Worm (Caenorhabditis elegans) whole organism, early embryonic: ENCODE results near the gene srh-134.
"Not testable (repeated sequence)": the region's sequence is repeated elsewhere in the genome, so short reads cannot be mapped to it uniquely, and the experiment has no call there.

Source experiments
- B0310.2 ChIP-seq: sonication (generic microtip); optimal IDR thresholded peaks from 2 replicates; lab custom pipeline; 2016; ENCODE audit warnings: mild to moderate bottlenecking, missing genetic modification characterization, missing compliant biosample characterization
- F13C5.2 ChIP-seq: sonication (generic microtip); optimal IDR thresholded peaks from 2 replicates; lab custom pipeline; 2017; ENCODE audit warnings: mild to moderate bottlenecking, missing genetic modification characterization, inconsistent platforms, missing compliant biosample characterization
- aly-1 ChIP-seq: sonication (generic microtip); optimal IDR thresholded peaks from 2 replicates; lab custom pipeline; 2016; ENCODE audit warnings: missing genetic modification characterization, missing compliant biosample characterization
- ama-1 ChIP-seq: fragments of 150-350 bp; optimal IDR thresholded peaks from 2 replicates; lab custom pipeline; 2014
- ceh-13 ChIP-seq: fragments of 200-800 bp; sonication (Bioruptor generic); optimal IDR thresholded peaks from 2 replicates; lab custom pipeline; 2018; ENCODE audit warnings: mild to moderate bottlenecking, missing genetic modification characterization, missing compliant biosample characterization
- ceh-36 ChIP-seq: sonication (generic microtip); optimal IDR thresholded peaks from 2 replicates; lab custom pipeline; 2016; ENCODE audit warnings: missing genetic modification characterization, inconsistent platforms, missing compliant biosample characterization
- ets-7 ChIP-seq: sonication (generic microtip); optimal IDR thresholded peaks from 2 replicates; lab custom pipeline; 2016; ENCODE audit warnings: missing genotype, missing genetic modification characterization, missing compliant biosample characterization
- flt-1 ChIP-seq: fragments of 200-800 bp; sonication (Bioruptor generic); IDR thresholded peaks from 2 replicates; pipeline ENCODE4 v1.3.6; 2022; ENCODE audit warnings: missing genetic modification characterization, missing compliant biosample characterization
- hmbx-1 ChIP-seq: sonication (generic microtip); optimal IDR thresholded peaks from 2 replicates; lab custom pipeline; 2016; ENCODE audit warnings: mild to moderate bottlenecking, missing genetic modification characterization, missing compliant biosample characterization
- hmg-4 ChIP-seq: fragments of 200-800 bp; sonication (Bioruptor generic); optimal IDR thresholded peaks from 2 replicates; lab custom pipeline; 2018; ENCODE audit warnings: mild to moderate bottlenecking, missing genetic modification characterization, missing compliant biosample characterization
- hnd-1 ChIP-seq: sonication (generic microtip); optimal IDR thresholded peaks from 2 replicates; lab custom pipeline; 2016; ENCODE audit warnings: missing genetic modification characterization, missing compliant biosample characterization
- pes-1 ChIP-seq: fragments of 200-800 bp; sonication (Bioruptor generic); IDR thresholded peaks from 2 replicates; pipeline ENCODE4 v1.3.6; 2022; ENCODE audit warnings: missing genetic modification reagents, missing genetic modification characterization, missing compliant biosample characterization
- scrt-1 ChIP-seq: fragments of 200-800 bp; sonication (Bioruptor generic); IDR thresholded peaks from 2 replicates; pipeline ENCODE4 v1.3.6; 2022; ENCODE audit warnings: missing genetic modification characterization, missing compliant biosample characterization
- sea-1 ChIP-seq: fragments of 200-800 bp; sonication (Bioruptor generic); conservative IDR thresholded peaks from 2 replicates; pipeline ENCODE4 v1.3.6; 2022; ENCODE audit warnings: missing genetic modification characterization, missing compliant biosample characterization
- tbx-11 ChIP-seq: fragments of 200-800 bp; sonication (Bioruptor generic); IDR thresholded peaks from 2 replicates; pipeline ENCODE4 v1.3.6; 2022; ENCODE audit warnings: missing genetic modification characterization, missing compliant biosample characterization
- tbx-37 ChIP-seq: fragments of 200-800 bp; sonication (Bioruptor generic); conservative IDR thresholded peaks from 2 replicates; pipeline ENCODE4 v1.3.6; 2022; ENCODE audit warnings: missing genetic modification reagents, missing genetic modification characterization, missing compliant biosample characterization
- tra-4 ChIP-seq: sonication (generic microtip); optimal IDR thresholded peaks from 2 replicates; lab custom pipeline; 2017; ENCODE audit warnings: missing genetic modification characterization, missing compliant biosample characterization

srh-134 gene

ce11 chrV:18017226-18017625 lies at the start of gene srh-134:
Gene srh-134, minus strand, starts transcription at chrV:18017326.
- TF ChIP-seq hnd-1 (tag; lab: Kevin White, UChicago) (no peak), ceh-13 (no peak), tra-4 (tag; lab: Kevin White, UChicago) (no peak), tbx-11 (GFP tag; lab: Robert Waterston, UW) (no peak), flt-1 (no peak), tbx-37 (GFP tag; lab: Robert Waterston, UW) (no peak), sea-1 (GFP tag; lab: Robert Waterston, UW) (no peak), scrt-1 (no peak), ets-7 (no peak), ceh-36 (no peak), B0310.2 (tag; lab: Kevin White, UChicago) (no peak), hmg-4 (GFP tag; lab: Kevin White, UChicago) (no peak), ama-1 (lab: Kevin White, UChicago) (no peak), aly-1 (tag; lab: Kevin White, UChicago) (no peak)

- TF ChIP-seq hnd-1 (tag; lab: Kevin White, UChicago) (no peak), ceh-13 (no peak), hmbx-1 (tag; lab: Kevin White, UChicago) (no peak), sea-1 (GFP tag; lab: Robert Waterston, UW) (no peak), pes-1 (GFP tag; lab: Robert Waterston, UW) (no peak), tra-4 (tag; lab: Kevin White, UChicago) (no peak), ets-7 (no peak), tbx-11 (GFP tag; lab: Robert Waterston, UW) (no peak)
Observed at ce11 chrV:18066257-18066783, 49.2 kb upstream of the srh-134 start, which contains the start of gene Y59A8B.8. Gene Y59A8B.8, minus strand, starts transcription at chrV:18066307.

ce11 chrV:18055297-18056019 lies 38.3 kb upstream of the srh-134 start, which contains the start of the genes Y59A8B.25 and ebp-3:
Gene Y59A8B.25, minus strand, starts transcription at chrV:18055397.
Gene ebp-3, plus strand, starts transcription at chrV:18055969.
- not testable (repeated sequence) for TF ChIP-seq aly-1 (tag; lab: Kevin White, UChicago); ets-7; hnd-1 (tag; lab: Kevin White, UChicago)

ce11 chrV:18043271-18043670 lies 26.1 kb upstream of the srh-134 start, which contains the start of gene ebp-1:
Gene ebp-1, plus strand, starts transcription at chrV:18043571.
- no peak for TF ChIP-seq scrt-1

ce11 chrV:18022179-18022578 lies 5.1 kb upstream of the srh-134 start, which contains the start of gene prp-6:
Gene prp-6, plus strand, starts transcription at chrV:18022479.
- no peak for TF ChIP-seq tbx-37 (GFP tag; lab: Robert Waterston, UW)
- TF ChIP-seq hmg-4 (GFP tag; lab: Kevin White, UChicago): no peak
- TF ChIP-seq ceh-36: no peak
- TF ChIP-seq tbx-11 (GFP tag; lab: Robert Waterston, UW): no peak

ce11 chrV:18021464-18021863 lies 4.3 kb upstream of the srh-134 start:
- no peak for TF ChIP-seq sea-1 (GFP tag; lab: Robert Waterston, UW)
- TF ChIP-seq ama-1 (lab: Kevin White, UChicago): no peak
- TF ChIP-seq tbx-11 (GFP tag; lab: Robert Waterston, UW): no peak

- no peak for TF ChIP-seq B0310.2 (tag; lab: Kevin White, UChicago)
Observed at ce11 chrV:18014116-18014515, 3.0 kb downstream of the srh-134 start, which contains the start of gene srh-133. Gene srh-133, minus strand, starts transcription at chrV:18014216.

- TF ChIP-seq aly-1 (tag; lab: Kevin White, UChicago); ceh-36; hmg-4 (GFP tag; lab: Kevin White, UChicago): not testable (repeated sequence)
Observed at ce11 chrV:18010737-18011136, 6.4 kb downstream of the srh-134 start, which contains the start of gene Y59A8B.26. Gene Y59A8B.26, minus strand, starts transcription at chrV:18010837.

- TF ChIP-seq hmg-4 (GFP tag; lab: Kevin White, UChicago) (no peak), tbx-37 (GFP tag; lab: Robert Waterston, UW) (no peak), B0310.2 (tag; lab: Kevin White, UChicago) (no peak), tra-4 (tag; lab: Kevin White, UChicago) (no peak), F13C5.2 (tag; lab: Kevin White, UChicago) (no peak), hmbx-1 (tag; lab: Kevin White, UChicago) (no peak), ets-7 (no peak), scrt-1 (no peak), pes-1 (GFP tag; lab: Robert Waterston, UW) (no peak), ama-1 (lab: Kevin White, UChicago) (no peak), tbx-11 (GFP tag; lab: Robert Waterston, UW) (no peak), flt-1 (no peak), ceh-36 (no peak), ceh-13 (no peak), aly-1 (tag; lab: Kevin White, UChicago) (no peak)
Observed at ce11 chrV:18008680-18009079, 8.4 kb downstream of the srh-134 start.
